Worm (Caenorhabditis elegans): ENCODE results near the gene F31F6.1.

DNA sequence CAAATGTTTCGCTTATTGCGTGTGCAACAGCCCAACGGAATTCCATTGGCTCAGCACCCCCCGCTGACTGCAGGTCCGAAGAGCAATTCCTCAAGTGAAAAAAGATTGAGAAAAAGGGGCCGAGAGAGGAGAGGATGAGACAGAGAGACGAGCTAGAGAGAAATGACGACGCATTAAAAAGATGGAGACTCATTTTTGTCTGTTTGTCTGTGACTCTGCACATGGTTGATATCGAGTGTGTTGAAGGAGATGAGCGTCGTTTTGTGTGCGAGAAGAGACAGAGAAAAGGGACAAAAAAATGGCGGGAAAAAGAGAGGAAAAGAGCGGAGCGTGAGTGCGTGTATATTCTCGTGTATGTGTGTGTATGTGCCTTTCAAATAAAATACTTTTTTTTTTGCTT, 27.1 kb downstream of the F31F6.1 start:
- TF ChIP-seq tbx-37 (GFP tag; conservative IDR thresholded peaks at IDR 0.05) (no peak), tbx-11 (GFP tag; IDR thresholded peaks at IDR 0.05) (no peak)
